Fruit fly (Drosophila melanogaster) whole organism, prepupa: ENCODE data around the gene Idh.

Source experiments
- Blimp-1 ChIP-seq: fragments of 200-800 bp; sonication (Bioruptor generic); optimal IDR thresholded peaks from 3 replicates; lab custom pipeline; 2017; ENCODE audit warnings: missing biosample characterization, missing genetic modification characterization, mild to moderate bottlenecking, moderate library complexity, missing genetic modification reagents
- CG10631 ChIP-seq: fragments of 200-800 bp; sonication (Bioruptor generic); optimal IDR thresholded peaks from 2 replicates; lab custom pipeline; 2016; ENCODE audit warnings: missing biosample characterization, missing genetic modification characterization
- CG10669 ChIP-seq: fragments of 200-800 bp; sonication (Bioruptor generic); optimal IDR thresholded peaks from 3 replicates; lab custom pipeline; 2018; ENCODE audit warnings: missing biosample characterization, mild to moderate bottlenecking, missing genetic modification characterization, moderate library complexity
- CG11294 ChIP-seq: fragments of 200-800 bp; sonication (Bioruptor generic); IDR thresholded peaks from 2 replicates; pipeline ENCODE4 v1.3.6; 2022; ENCODE audit warnings: missing biosample characterization, missing genetic modification characterization
- CG15336 ChIP-seq: fragments of 200-800 bp; sonication (Bioruptor generic); IDR thresholded peaks from 2 replicates; pipeline ENCODE4 v1.3.6; 2022; ENCODE audit warnings: missing biosample characterization, missing genetic modification characterization
- CG1621 ChIP-seq: fragments of 200-800 bp; sonication (Bioruptor generic); optimal IDR thresholded peaks from 3 replicates; lab custom pipeline; 2018; ENCODE audit warnings: missing biosample characterization, mild to moderate bottlenecking, missing genetic modification characterization
- CG16779 ChIP-seq: fragments of 200-800 bp; sonication (Bioruptor generic); optimal IDR thresholded peaks from 3 replicates; lab custom pipeline; 2017; ENCODE audit warnings: missing biosample characterization, mild to moderate bottlenecking, missing genetic modification characterization
- CG3032 ChIP-seq: fragments of 200-800 bp; optimal IDR thresholded peaks from 2 replicates; lab custom pipeline; 2019; ENCODE audit warnings: missing biosample characterization, mild to moderate bottlenecking, missing genetic modification characterization, moderate library complexity
- CG32006 ChIP-seq: fragments of 200-800 bp; sonication (Bioruptor generic); optimal IDR thresholded peaks from 3 replicates; lab custom pipeline; 2017; ENCODE audit warnings: missing biosample characterization, mild to moderate bottlenecking, missing genetic modification characterization
- CG34406 ChIP-seq: fragments of 200-800 bp; sonication (Bioruptor generic); optimal IDR thresholded peaks from 3 replicates; lab custom pipeline; 2016; ENCODE audit warnings: missing biosample characterization, missing genetic modification characterization
- CG3919 ChIP-seq: fragments of 200-800 bp; sonication (Bioruptor generic); optimal IDR thresholded peaks from 3 replicates; lab custom pipeline; 2016; ENCODE audit warnings: missing biosample characterization, missing genetic modification characterization
- CG4318 ChIP-seq: fragments of 200-800 bp; sonication (Bioruptor generic); optimal IDR thresholded peaks from 3 replicates; lab custom pipeline; 2017; ENCODE audit warnings: missing biosample characterization, mild to moderate bottlenecking, missing genetic modification characterization
- CG6163 ChIP-seq: fragments of 200-800 bp; sonication (Bioruptor generic); IDR thresholded peaks from 3 replicates; pipeline ENCODE4 v1.3.6; 2022; ENCODE audit warnings: missing biosample characterization, missing genetic modification characterization
- CG6276 ChIP-seq: fragments of 200-800 bp; sonication (Bioruptor generic); optimal IDR thresholded peaks from 2 replicates; lab custom pipeline; 2017; ENCODE audit warnings: missing biosample characterization, mild to moderate bottlenecking, missing genetic modification characterization
- CG6792 ChIP-seq: fragments of 200-800 bp; sonication (Bioruptor generic); optimal IDR thresholded peaks from 3 replicates; lab custom pipeline; 2016; ENCODE audit warnings: missing biosample characterization, missing genetic modification characterization
- CG6854 ChIP-seq: fragments of 200-800 bp; sonication (Bioruptor generic); optimal IDR thresholded peaks from 2 replicates; lab custom pipeline; 2017; ENCODE audit warnings: missing biosample characterization, mild to moderate bottlenecking, missing genetic modification characterization
- CG7368 ChIP-seq: fragments of 200-800 bp; sonication (Bioruptor generic); optimal IDR thresholded peaks from 3 replicates; lab custom pipeline; 2016; ENCODE audit warnings: missing biosample characterization, missing genetic modification characterization
- CG8119 ChIP-seq: fragments of 200-800 bp; sonication (Bioruptor generic); IDR thresholded peaks from 3 replicates; pipeline ENCODE4 v1.3.6; 2022; ENCODE audit warnings: missing biosample characterization, missing genetic modification characterization
- CG8319 ChIP-seq: fragments of 200-800 bp; sonication (Bioruptor generic); optimal IDR thresholded peaks from 3 replicates; lab custom pipeline; 2016; ENCODE audit warnings: missing biosample characterization, missing genetic modification characterization
- CG8632 ChIP-seq: fragments of 200-800 bp; sonication (Bioruptor generic); optimal IDR thresholded peaks from 3 replicates; lab custom pipeline; 2016; ENCODE audit warnings: missing biosample characterization, missing genetic modification characterization
- CG9139 ChIP-seq: fragments of 200-800 bp; sonication (Bioruptor generic); optimal IDR thresholded peaks from 3 replicates; lab custom pipeline; 2017; ENCODE audit warnings: missing biosample characterization, mild to moderate bottlenecking, missing genetic modification characterization
- Eip75B ChIP-seq: fragments of 200-800 bp; sonication (Bioruptor generic); optimal IDR thresholded peaks from 3 replicates; lab custom pipeline; 2016; ENCODE audit warnings: missing biosample characterization, missing genetic modification characterization
- Eip78C ChIP-seq: fragments of 200-800 bp; sonication (Bioruptor generic); peaks from one replicate; lab custom pipeline; 2016; ENCODE audit warnings: missing biosample characterization, missing genetic modification characterization
- Ets21C ChIP-seq: fragments of 200-800 bp; sonication (Bioruptor generic); optimal IDR thresholded peaks from 3 replicates; lab custom pipeline; 2016; ENCODE audit warnings: missing biosample characterization, missing genetic modification characterization
- Ets96B ChIP-seq: fragments of 200-800 bp; optimal IDR thresholded peaks from 2 replicates; lab custom pipeline; 2019; ENCODE audit warnings: missing biosample characterization, mild to moderate bottlenecking, missing genetic modification characterization, moderate library complexity
- Gug ChIP-seq: fragments of 200-800 bp; sonication (Bioruptor generic); IDR thresholded peaks from 2 replicates; pipeline ENCODE4 v1.3.6; 2022; ENCODE audit warnings: missing biosample characterization, missing genetic modification characterization
- Hr38 ChIP-seq: sonication (Bioruptor generic); optimal IDR thresholded peaks from 2 replicates; lab custom pipeline; 2016; ENCODE audit warnings: missing biosample characterization, missing genetic modification characterization
- Hr39 ChIP-seq: fragments of 200-800 bp; sonication (Bioruptor generic); optimal IDR thresholded peaks from 2 replicates; lab custom pipeline; 2016; ENCODE audit warnings: missing biosample characterization, missing genetic modification characterization
- Hr4 ChIP-seq: fragments of 200-800 bp; sonication (Bioruptor generic); optimal IDR thresholded peaks from 3 replicates; lab custom pipeline; 2016; ENCODE audit warnings: missing biosample characterization, missing genetic modification characterization
- Lpt ChIP-seq: fragments of 200-800 bp; sonication (Bioruptor generic); optimal IDR thresholded peaks from 3 replicates; lab custom pipeline; 2016; ENCODE audit warnings: missing biosample characterization, missing genetic modification characterization
- Met ChIP-seq: fragments of 200-800 bp; sonication (Bioruptor generic); optimal IDR thresholded peaks from 3 replicates; lab custom pipeline; 2016; ENCODE audit warnings: missing biosample characterization, missing genetic modification characterization
- Sox102F ChIP-seq: fragments of 200-800 bp; sonication (Bioruptor generic); optimal IDR thresholded peaks from 2 replicates; lab custom pipeline; 2016; ENCODE audit warnings: missing biosample characterization, mild to moderate bottlenecking, missing genetic modification characterization
- Sox14 ChIP-seq: fragments of 200-800 bp; sonication (Bioruptor generic); optimal IDR thresholded peaks from 3 replicates; lab custom pipeline; 2016; ENCODE audit warnings: missing biosample characterization, missing genetic modification characterization
- Sox15 ChIP-seq: fragments of 200-800 bp; sonication (Bioruptor generic); optimal IDR thresholded peaks from 3 replicates; lab custom pipeline; 2016; ENCODE audit warnings: missing biosample characterization, missing genetic modification characterization
- achi ChIP-seq: fragments of 200-800 bp; sonication (Bioruptor generic); optimal IDR thresholded peaks from 3 replicates; lab custom pipeline; 2016; ENCODE audit warnings: missing biosample characterization, missing genetic modification characterization
- acj6 ChIP-seq: fragments of 200-800 bp; sonication (Bioruptor generic); optimal IDR thresholded peaks from 3 replicates; lab custom pipeline; 2016; ENCODE audit warnings: missing biosample characterization, missing genetic modification characterization
- cyc ChIP-seq: fragments of 200-800 bp; sonication (Bioruptor generic); optimal IDR thresholded peaks from 3 replicates; lab custom pipeline; 2016; ENCODE audit warnings: missing biosample characterization, missing genetic modification characterization
- dac ChIP-seq: fragments of 200-800 bp; sonication (Bioruptor generic); optimal IDR thresholded peaks from 2 replicates; lab custom pipeline; 2017; ENCODE audit warnings: missing biosample characterization, mild to moderate bottlenecking, missing genetic modification characterization
- dsx ChIP-seq: fragments of 200-800 bp; optimal IDR thresholded peaks from 3 replicates; lab custom pipeline; 2019; ENCODE audit warnings: missing biosample characterization, mild to moderate bottlenecking, missing genetic modification characterization, moderate library complexity; ENCODE audit not compliant: poor library complexity, severe bottlenecking
- eg ChIP-seq: fragments of 200-800 bp; sonication (Bioruptor generic); IDR thresholded peaks from 3 replicates; pipeline ENCODE4 v1.3.6; 2022; ENCODE audit warnings: missing biosample characterization, missing genetic modification characterization
- esn ChIP-seq: fragments of 200-800 bp; sonication (Bioruptor generic); optimal IDR thresholded peaks from 2 replicates; lab custom pipeline; 2016; ENCODE audit warnings: missing biosample characterization, mild to moderate bottlenecking, missing genetic modification characterization, moderate library complexity
- fd59A ChIP-seq: fragments of 200-800 bp; sonication (Bioruptor generic); optimal IDR thresholded peaks from 2 replicates; lab custom pipeline; 2017; ENCODE audit warnings: missing biosample characterization, mild to moderate bottlenecking, missing genetic modification characterization, missing genetic modification reagents
- fd85E ChIP-seq: fragments of 200-800 bp; sonication (Bioruptor generic); optimal IDR thresholded peaks from 3 replicates; lab custom pipeline; 2016; ENCODE audit warnings: missing biosample characterization, missing genetic modification characterization
- fkh ChIP-seq: fragments of 200-800 bp; sonication (Bioruptor generic); optimal IDR thresholded peaks from 3 replicates; lab custom pipeline; 2017; ENCODE audit warnings: missing biosample characterization, mild to moderate bottlenecking, missing genetic modification characterization, moderate library complexity
- lz ChIP-seq: fragments of 200-800 bp; sonication (Bioruptor generic); optimal IDR thresholded peaks from 3 replicates; lab custom pipeline; 2016; ENCODE audit warnings: missing biosample characterization, missing genetic modification characterization
- net ChIP-seq: fragments of 200-800 bp; sonication (Bioruptor generic); optimal IDR thresholded peaks from 3 replicates; lab custom pipeline; 2016; ENCODE audit warnings: missing biosample characterization, missing genetic modification characterization
- pdm3 ChIP-seq: fragments of 200-800 bp; sonication (Bioruptor generic); optimal IDR thresholded peaks from 3 replicates; lab custom pipeline; 2016; ENCODE audit warnings: missing biosample characterization, missing genetic modification characterization
- salr ChIP-seq, 2 experiments: fragments of 200-800 bp; sonication (Bioruptor generic); optimal IDR thresholded peaks; 3 replicates each; lab custom pipeline; 2016 to 2018; ENCODE audit warnings: missing biosample characterization in 2 of 2, missing genetic modification characterization in 2 of 2, mild to moderate bottlenecking in 1 of 2
- spab ChIP-seq: fragments of 200-800 bp; sonication (Bioruptor generic); optimal IDR thresholded peaks from 2 replicates; lab custom pipeline; 2017; ENCODE audit warnings: missing biosample characterization, mild to moderate bottlenecking, missing genetic modification characterization, missing genetic modification reagents
- ss ChIP-seq, 2 experiments: fragments of 200-800 bp; sonication (Bioruptor generic); optimal IDR thresholded peaks; 2 replicates in 1 of 2; 3 replicates in 1 of 2; lab custom pipeline; 2017 to 2018; ENCODE audit warnings: mild to moderate bottlenecking in 2 of 2, missing biosample characterization in 2 of 2, missing genetic modification characterization in 2 of 2, moderate library complexity in 1 of 2
- topi ChIP-seq: fragments of 200-800 bp; sonication (Bioruptor generic); optimal IDR thresholded peaks from 3 replicates; lab custom pipeline; 2016; ENCODE audit warnings: missing biosample characterization, missing genetic modification characterization
- vri ChIP-seq: fragments of 200-800 bp; sonication (Bioruptor generic); optimal IDR thresholded peaks from 3 replicates; lab custom pipeline; 2016; ENCODE audit warnings: missing biosample characterization, mild to moderate bottlenecking, missing genetic modification characterization

Gene Idh

DNA sequence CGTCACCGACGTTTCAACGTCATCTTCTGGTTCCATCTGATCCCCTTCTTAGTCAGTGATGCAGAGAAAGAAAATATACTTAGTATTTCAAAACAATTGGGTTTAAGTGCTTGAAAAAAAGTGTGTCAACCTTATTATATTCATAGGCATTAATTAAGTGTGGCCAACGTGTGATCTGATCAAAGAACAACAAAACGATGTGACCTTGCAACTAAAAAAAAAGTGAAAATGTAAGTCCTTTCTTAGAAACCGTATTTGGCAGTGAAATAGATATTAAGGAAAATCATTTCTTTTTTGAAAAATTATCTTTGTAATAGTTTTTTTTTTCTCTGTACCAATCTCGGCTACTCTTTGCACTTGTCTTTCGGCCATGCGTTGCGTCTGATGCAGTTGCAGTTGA lies 24.3 kb upstream of the Idh start:
- peak; percentile 77 for TF ChIP-seq Met (GFP tag; lab: Kevin White, UChicago)
- peak; percentile 69 for TF ChIP-seq CG8319 (GFP tag; lab: Kevin White, UChicago)
- peak; percentile 47 for TF ChIP-seq Ets21C (GFP tag; lab: Kevin White, UChicago)
- peak; percentile 70 for TF ChIP-seq cyc (GFP tag; lab: Kevin White, UChicago)
- TF ChIP-seq pdm3 (GFP tag; lab: Kevin White, UChicago), result peak; percentile 87
- peak; percentile 73 for TF ChIP-seq CG16779 (tag; lab: Kevin White, UChicago)
- TF ChIP-seq Sox102F (GFP tag; lab: Kevin White, UChicago), result peak; percentile 83
- TF ChIP-seq Hr39, result peak; percentile 81
- peak; percentile 57 for TF ChIP-seq fd85E
- peak; percentile 54 for TF ChIP-seq dac (GFP tag; lab: Kevin White, UChicago)
- TF ChIP-seq Ets96B, result peak; percentile 68
- peak; percentile 82 for TF ChIP-seq CG8119 (GFP tag; lab: Robert Waterston, UW)
- peak; percentile 87 for TF ChIP-seq net (GFP tag; lab: Kevin White, UChicago)
- peak; percentile 82 for TF ChIP-seq esn
- peak; percentile 83 for TF ChIP-seq CG10631
- peak; percentile 83 for TF ChIP-seq CG34406 (GFP tag; lab: Kevin White, UChicago)
- peak; percentile 86 for TF ChIP-seq Sox14 (GFP tag; lab: Kevin White, UChicago)
- TF ChIP-seq Gug, result peak; percentile 62
- peak; percentile 56 for TF ChIP-seq CG9139
- peak; percentile 66 for TF ChIP-seq CG1621 (tag; lab: Kevin White, UChicago)
- peak; percentile 16; the same call in 1 of the 2 replicates for TF ChIP-seq CG11294 (GFP tag; lab: Robert Waterston, UW)
- peak; percentile 94 for TF ChIP-seq CG32006 (GFP tag; lab: Kevin White, UChicago)
- peak; percentile 88 for TF ChIP-seq CG3919
- TF ChIP-seq CG6854 (GFP tag; lab: Kevin White, UChicago), result peak; percentile 28
- TF ChIP-seq CG6792 (GFP tag; lab: Kevin White, UChicago), result peak; percentile 85
- TF ChIP-seq vri (GFP tag; lab: Kevin White, UChicago), result peak; percentile 20
- peak; percentile 82 for TF ChIP-seq CG4318
- TF ChIP-seq CG6276, result peak; percentile 77
- TF ChIP-seq CG3032, result peak; percentile 79
- TF ChIP-seq fkh (GFP tag; lab: Kevin White, UChicago), result no peak
- TF ChIP-seq spab, result peak; percentile 74
- TF ChIP-seq Hr38 (GFP tag; lab: Kevin White, UChicago), result no peak
- TF ChIP-seq Sox15, result peak; percentile 78
- TF ChIP-seq dsx (GFP tag; lab: Kevin White, UChicago), result peak; percentile 70
- TF ChIP-seq achi (GFP tag; lab: Kevin White, UChicago), result peak; percentile 86
- TF ChIP-seq CG15336 (GFP tag; lab: Robert Waterston, UW), result peak; percentile 85
- peak; percentile 79 for TF ChIP-seq CG6163 (GFP tag; lab: Robert Waterston, UW)
- TF ChIP-seq ss (GFP tag; optimal IDR thresholded peaks at IDR 0.05; lab: Kevin White, UChicago), result peak in 1 of 2 experiments; percentile 83
- peak; percentile 83 for TF ChIP-seq CG8632 (GFP tag; lab: Kevin White, UChicago)
- TF ChIP-seq Lpt (GFP tag; lab: Kevin White, UChicago), result peak; percentile 70
- TF ChIP-seq acj6 (GFP tag; lab: Kevin White, UChicago), result peak; percentile 86
- TF ChIP-seq Hr4 (GFP tag; lab: Kevin White, UChicago), result peak; percentile 81
- peak; percentile 60 for TF ChIP-seq lz (GFP tag; lab: Kevin White, UChicago)
- TF ChIP-seq Eip75B, result peak; percentile 88
- TF ChIP-seq Blimp-1, result peak; percentile 48
- TF ChIP-seq topi, result peak; percentile 84
- TF ChIP-seq Eip78C, result peak; percentile 97
- TF ChIP-seq salr (GFP tag; optimal IDR thresholded peaks at IDR 0.05; lab: Kevin White, UChicago), result peak; percentile 61 to 87
- peak; percentile 78 for TF ChIP-seq fd59A (GFP tag; lab: Kevin White, UChicago)
- TF ChIP-seq eg, result peak; percentile 60
- peak; percentile 84 for TF ChIP-seq CG10669 (GFP tag; lab: Kevin White, UChicago)
- peak; percentile 78 for TF ChIP-seq CG7368 (GFP tag; lab: Kevin White, UChicago)
